Worm (Caenorhabditis elegans) whole organism, young adult: Measurements from ENCODE around the gene srh-47.

ENCODE experiments used
- C17E4.6 ChIP-seq: fragments of 200-800 bp; sonication (Bioruptor generic); IDR thresholded peaks from 2 replicates; pipeline ENCODE4 v1.3.6; 2022; ENCODE audit warnings: missing genetic modification reagents, missing genetic modification characterization, missing compliant biosample characterization
- F22D6.2 ChIP-seq: sonication (generic microtip); optimal IDR thresholded peaks from 2 replicates; lab custom pipeline; 2016; ENCODE audit warnings: mild to moderate bottlenecking, missing genetic modification characterization, missing compliant biosample characterization
- F37B4.10 ChIP-seq: fragments of 200-800 bp; sonication (Bioruptor generic); IDR thresholded peaks from 2 replicates; pipeline ENCODE4 v1.3.6; 2022; ENCODE audit warnings: missing genetic modification characterization, missing compliant biosample characterization
- F49E8.2 ChIP-seq: sonication (generic microtip); optimal IDR thresholded peaks from 3 replicates; lab custom pipeline; 2017; ENCODE audit warnings: missing genetic modification characterization, mild to moderate bottlenecking, missing compliant biosample characterization, antibody characterized with exemption, moderate library complexity; ENCODE audit not compliant: insufficient read depth
- F55B11.4 ChIP-seq: sonication (generic microtip); optimal IDR thresholded peaks from 2 replicates; lab custom pipeline; 2016; ENCODE audit warnings: missing compliant biosample characterization, missing genetic modification characterization, borderline replicate concordance; ENCODE audit not compliant: insufficient read depth
- T26A5.8 ChIP-seq: sonication (generic microtip); optimal IDR thresholded peaks from 2 replicates; lab custom pipeline; 2016; ENCODE audit warnings: missing genetic modification characterization, missing compliant biosample characterization
- Y56A3A.18 ChIP-seq: fragments of 200-800 bp; sonication (Bioruptor generic); IDR thresholded peaks from 2 replicates; pipeline ENCODE4 v1.3.6; 2022; ENCODE audit warnings: missing genetic modification reagents, missing genetic modification characterization, missing compliant biosample characterization
- Y79H2A.3 ChIP-seq: fragments of 200-800 bp; sonication (Bioruptor generic); conservative IDR thresholded peaks from 2 replicates; pipeline ENCODE4 v1.3.6; 2022; ENCODE audit warnings: missing genetic modification reagents, missing genetic modification characterization, missing compliant biosample characterization
- Y95B8A.8 ChIP-seq: fragments of 200-800 bp; sonication (Bioruptor generic); IDR thresholded peaks from 2 replicates; pipeline ENCODE4 v1.3.6; 2022; ENCODE audit warnings: missing genetic modification reagents, missing genetic modification characterization, missing compliant biosample characterization
- ZK185.1 ChIP-seq: sonication (generic microtip); optimal IDR thresholded peaks from 2 replicates; lab custom pipeline; 2016; ENCODE audit warnings: mild to moderate bottlenecking, missing genetic modification characterization, missing compliant biosample characterization; ENCODE audit not compliant: poor library complexity, severe bottlenecking
- attf-3 ChIP-seq: fragments of 200-800 bp; sonication (Bioruptor generic); conservative IDR thresholded peaks from 2 replicates; pipeline ENCODE4 v1.3.6; 2022; ENCODE audit warnings: missing genetic modification reagents, missing genetic modification characterization, missing compliant biosample characterization
- ccch-3 ChIP-seq: fragments of 200-800 bp; sonication (Bioruptor generic); optimal IDR thresholded peaks from 2 replicates; lab custom pipeline; 2018; ENCODE audit warnings: mild to moderate bottlenecking, missing genetic modification characterization, missing compliant biosample characterization
- ceh-100 ChIP-seq: fragments of 200-800 bp; sonication (Bioruptor generic); IDR thresholded peaks from 2 replicates; pipeline ENCODE4 v1.3.6; 2022; ENCODE audit warnings: missing genetic modification reagents, missing genetic modification characterization, missing compliant biosample characterization
- ceh-58 ChIP-seq: fragments of 200-800 bp; sonication (Bioruptor generic); IDR thresholded peaks from 2 replicates; pipeline ENCODE4 v1.3.6; 2022; ENCODE audit warnings: missing genetic modification characterization, missing compliant biosample characterization
- die-1 ChIP-seq: sonication (generic microtip); optimal IDR thresholded peaks from 2 replicates; lab custom pipeline; 2016; ENCODE audit warnings: missing genotype, mild to moderate bottlenecking, missing genetic modification characterization, missing compliant biosample characterization
- efl-1 ChIP-seq: fragments of 150-350 bp; optimal IDR thresholded peaks from 2 replicates; lab custom pipeline; 2014; ENCODE audit warnings: missing biosample characterization, missing genetic modification reagents, missing genetic modification characterization
- ets-4 ChIP-seq: fragments of 200-800 bp; sonication (Bioruptor generic); optimal IDR thresholded peaks from 2 replicates; lab custom pipeline; 2018; ENCODE audit warnings: mild to moderate bottlenecking, missing genetic modification characterization, missing compliant biosample characterization
- fkh-3 ChIP-seq: sonication (generic microtip); optimal IDR thresholded peaks from 2 replicates; lab custom pipeline; 2016; ENCODE audit warnings: mild to moderate bottlenecking, missing genetic modification characterization, missing compliant biosample characterization
- hlh-26 ChIP-seq: fragments of 200-800 bp; sonication (Bioruptor generic); conservative IDR thresholded peaks from 2 replicates; pipeline ENCODE4 v1.3.6; 2022; ENCODE audit warnings: missing genetic modification reagents, missing genetic modification characterization, missing compliant biosample characterization
- lag-1 ChIP-seq: fragments of 200-800 bp; sonication (Bioruptor generic); IDR thresholded peaks from 2 replicates; pipeline ENCODE4 v1.3.6; 2022; ENCODE audit warnings: missing genetic modification reagents, missing genetic modification characterization, missing compliant biosample characterization
- let-607 ChIP-seq, 2 experiments: fragments of 200-800 bp in 1 of 2; sonication (Bioruptor generic) in 1 of 2; sonication (generic microtip) in 1 of 2; optimal IDR thresholded peaks; 2 replicates each; lab custom pipeline; 2016 to 2018; ENCODE audit warnings: mild to moderate bottlenecking in 2 of 2, missing compliant biosample characterization in 2 of 2, missing genetic modification characterization in 2 of 2, moderate library complexity in 2 of 2, missing genotype in 1 of 2
- lin-26 ChIP-seq: fragments of 200-800 bp; sonication (Bioruptor generic); IDR thresholded peaks from 2 replicates; pipeline ENCODE4 v1.3.6; 2022; ENCODE audit warnings: missing genetic modification reagents, missing genetic modification characterization, missing compliant biosample characterization
- lin-35 ChIP-seq, 3 experiments: fragments of 150-350 bp in 2 of 3; sonication (generic microtip) in 1 of 3; optimal IDR thresholded peaks; 2 replicates each; lab custom pipeline; 2014 to 2018; ENCODE audit warnings: missing biosample characterization in 3 of 3, missing genetic modification characterization in 3 of 3, missing genetic modification reagents in 3 of 3
- lin-54 ChIP-seq: fragments of 200-800 bp; sonication (Bioruptor generic); optimal IDR thresholded peaks from 2 replicates; lab custom pipeline; 2018; ENCODE audit warnings: mild to moderate bottlenecking, missing genetic modification characterization, missing compliant biosample characterization
- mel-28 ChIP-seq: sonication (generic microtip); optimal IDR thresholded peaks from 2 replicates; lab custom pipeline; 2016; ENCODE audit warnings: borderline replicate concordance, mild to moderate bottlenecking, missing genetic modification characterization, missing compliant biosample characterization
- mes-4 ChIP-seq: sonication (generic microtip); optimal IDR thresholded peaks from 2 replicates; lab custom pipeline; 2016; ENCODE audit warnings: missing genotype, missing genetic modification characterization, missing compliant biosample characterization
- mxl-1 ChIP-seq: sonication (generic microtip); optimal IDR thresholded peaks from 2 replicates; lab custom pipeline; 2016; ENCODE audit warnings: missing genetic modification characterization, missing compliant biosample characterization
- nhr-90 ChIP-seq: sonication (generic microtip); optimal IDR thresholded peaks from 2 replicates; lab custom pipeline; 2016; ENCODE audit warnings: missing genotype, mild to moderate bottlenecking, missing genetic modification characterization, missing compliant biosample characterization
- rcor-1 ChIP-seq: fragments of 200-800 bp; sonication (Bioruptor generic); IDR thresholded peaks from 2 replicates; pipeline ENCODE4 v1.3.6; 2022; ENCODE audit warnings: missing genetic modification reagents, missing genetic modification characterization, missing compliant biosample characterization
- rec-8 ChIP-seq, 2 experiments: sonication (generic microtip); optimal IDR thresholded peaks; 2 replicates each; lab custom pipeline; 2016; ENCODE audit warnings: mild to moderate bottlenecking in 2 of 2, missing genetic modification characterization in 2 of 2, missing genetic modification reagents in 2 of 2, missing genotype in 2 of 2, missing biosample characterization in 1 of 2, missing compliant biosample characterization in 1 of 2, moderate library complexity in 1 of 2
- rpc-1 ChIP-seq, 2 experiments: fragments of 150-350 bp in 1 of 2; sonication (generic microtip) in 1 of 2; optimal IDR thresholded peaks; 2 replicates each; lab custom pipeline; 2014 to 2018; ENCODE audit warnings: missing biosample characterization in 1 of 2, missing genetic modification characterization in 1 of 2, missing genetic modification reagents in 1 of 2, missing genotype in 1 of 2
- sdz-38 ChIP-seq: sonication (generic microtip); optimal IDR thresholded peaks from 2 replicates; lab custom pipeline; 2016; ENCODE audit warnings: missing genotype, missing genetic modification characterization, missing compliant biosample characterization
- snpc-1.3 ChIP-seq: sonication (generic microtip); optimal IDR thresholded peaks from 2 replicates; lab custom pipeline; 2017; ENCODE audit warnings: missing genetic modification characterization, mild to moderate bottlenecking, missing compliant biosample characterization, antibody characterized with exemption, moderate library complexity, missing genotype, missing genetic modification reagents; ENCODE audit not compliant: insufficient read depth
- sptf-2 ChIP-seq: fragments of 200-800 bp; sonication (Bioruptor generic); optimal IDR thresholded peaks from 2 replicates; lab custom pipeline; 2018; ENCODE audit warnings: mild to moderate bottlenecking, missing genetic modification characterization, missing compliant biosample characterization
- unc-62 ChIP-seq: fragments of 150-350 bp; optimal IDR thresholded peaks from 2 replicates; lab custom pipeline; 2014; ENCODE audit warnings: missing biosample characterization, missing genetic modification reagents, missing genetic modification characterization
- zfh-2 ChIP-seq: fragments of 200-800 bp; sonication (Bioruptor generic); conservative IDR thresholded peaks from 2 replicates; pipeline ENCODE4 v1.3.6; 2022; ENCODE audit warnings: missing genetic modification reagents, missing genetic modification characterization, missing compliant biosample characterization
- ztf-26 ChIP-seq: sonication (generic microtip); optimal IDR thresholded peaks from 2 replicates; lab custom pipeline; 2017; ENCODE audit warnings: missing genetic modification characterization, missing compliant biosample characterization
- ztf-28 ChIP-seq: fragments of 200-800 bp; sonication (Bioruptor generic); IDR thresholded peaks from 2 replicates; pipeline ENCODE4 v1.3.6; 2022; ENCODE audit warnings: missing genetic modification reagents, missing genetic modification characterization, missing compliant biosample characterization

Gene srh-47

DNA sequence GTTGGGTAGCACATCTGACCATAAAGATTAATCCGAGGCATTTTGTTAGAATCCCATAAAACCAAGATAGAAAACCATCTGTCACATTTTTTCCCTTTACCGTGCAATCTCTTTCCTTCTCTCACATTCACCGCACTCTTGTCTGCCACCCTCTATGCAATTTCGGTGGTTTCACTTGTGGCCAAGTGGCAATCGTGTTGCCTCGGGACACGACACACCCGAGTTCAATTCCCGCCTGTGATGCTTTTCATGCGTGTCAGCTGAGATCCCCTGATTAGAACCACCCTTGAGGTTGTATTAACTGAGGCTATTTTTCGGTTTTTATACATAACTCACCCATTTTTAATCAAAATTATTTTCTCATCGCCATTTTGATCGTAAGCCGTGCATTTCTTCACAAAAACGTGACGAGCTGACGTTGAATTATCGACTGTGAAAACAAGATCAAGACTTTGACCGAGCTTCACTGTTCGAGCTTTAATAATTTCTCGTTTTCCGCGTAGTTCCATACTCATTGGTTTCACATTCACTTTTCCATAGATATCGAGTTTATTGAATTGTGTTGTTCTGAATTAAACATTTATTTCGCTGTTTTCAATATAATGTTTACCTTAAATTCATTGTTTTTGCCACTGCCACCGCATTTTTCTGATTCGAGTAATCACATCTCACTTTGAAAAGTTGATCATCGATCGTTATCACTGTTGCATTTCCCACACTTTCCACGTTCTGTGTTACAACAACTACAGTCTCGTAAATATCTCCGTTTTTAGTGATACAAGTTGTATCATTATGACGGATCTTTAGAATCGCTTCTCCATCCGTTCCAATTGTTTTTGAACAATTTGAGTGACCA is 13.8 kb upstream of the srh-47 start (continued):
- TF ChIP-seq ZK185.1 (peak; percentile 94), unc-62 (GFP tag; lab: Kevin White, UChicago) (peak; percentile 25), ccch-3 (peak; percentile 90), zfh-2 (GFP tag; lab: Robert Waterston, UW) (peak; percentile 96), ceh-100 (peak; percentile 86), attf-3 (GFP tag; lab: Robert Waterston, UW) (peak; percentile 80), ztf-28 (GFP tag; lab: Robert Waterston, UW) (peak; percentile 95), rcor-1 (GFP tag; lab: Robert Waterston, UW) (peak; percentile 95), snpc-1.3 (peak; percentile 97), let-607 (tag; optimal IDR thresholded peaks at IDR 0.05; lab: Kevin White, UChicago) (peak; percentile 88 to 90), Y56A3A.18 (GFP tag; lab: Robert Waterston, UW) (peak; percentile 99), Y95B8A.8 (GFP tag; lab: Robert Waterston, UW) (peak; percentile 94), F55B11.4 (tag; lab: Kevin White, UChicago) (peak; percentile 25), sptf-2 (GFP tag; lab: Kevin White, UChicago) (peak; percentile 99), rpc-1 (optimal IDR thresholded peaks at IDR 0.05; lab: Kevin White, UChicago) (peak; percentile 99), rpc-1 (tag; optimal IDR thresholded peaks at IDR 0.05; lab: Kevin White, UChicago) (peak; percentile 99), nhr-90 (peak; percentile 97), ztf-26 (peak; percentile 95), efl-1 (peak; percentile 53), hlh-26 (GFP tag; lab: Robert Waterston, UW) (peak; percentile 84), lin-35 (GFP tag; optimal IDR thresholded peaks at IDR 0.05; lab: Kevin White, UChicago) (peak; percentile 22 to 87 (median 61)), mel-28 (peak; percentile 89), mes-4 (peak; percentile 95), mxl-1 (tag; lab: Kevin White, UChicago) (peak; percentile 98), sdz-38 (peak; percentile 57), lin-26 (GFP tag; lab: Robert Waterston, UW) (peak; percentile 100), Y79H2A.3 (peak; percentile 93), die-1 (tag; lab: Kevin White, UChicago) (peak; percentile 98), ets-4 (GFP tag; lab: Kevin White, UChicago) (peak; percentile 99), T26A5.8 (tag; lab: Kevin White, UChicago) (peak; percentile 99), rec-8 (tag; optimal IDR thresholded peaks at IDR 0.05; lab: Kevin White, UChicago) (peak; percentile 94 to 98), C17E4.6 (GFP tag; lab: Robert Waterston, UW) (peak; percentile 94), fkh-3 (peak; percentile 99), ceh-58 (GFP tag; lab: Robert Waterston, UW) (peak; percentile 99), F49E8.2 (peak; percentile 93), lin-54 (peak; percentile 89), F22D6.2 (peak; percentile 71), F37B4.10 (peak; percentile 98; the same call in 1 of the 2 replicates), lag-1 (0 out of 2 replicates have a peak, but pooled peaks have one; percentile 71)
